Worm (Caenorhabditis elegans) whole organism, L1 larva: ENCODE measurements around the gene ecps-2.

Experiments used
- F16B12.6 ChIP-seq: fragments of 150-350 bp; optimal IDR thresholded peaks from 2 replicates; lab custom pipeline; 2014; ENCODE audit warnings: missing biosample characterization, missing genetic modification characterization
- aly-2 ChIP-seq: fragments of 150-350 bp; optimal IDR thresholded peaks from 2 replicates; lab custom pipeline; 2014; ENCODE audit warnings: missing biosample characterization, missing genetic modification characterization
- ama-1 ChIP-seq: fragments of 150-350 bp; optimal IDR thresholded peaks from 2 replicates; lab custom pipeline; 2014
- blmp-1 ChIP-seq: fragments of 150-350 bp; optimal IDR thresholded peaks from 2 replicates; lab custom pipeline; 2014; ENCODE audit warnings: missing biosample characterization, missing genetic modification characterization
- ceh-63 ChIP-seq: fragments of 200-800 bp; sonication (Bioruptor generic); optimal IDR thresholded peaks from 2 replicates; lab custom pipeline; 2018; ENCODE audit warnings: mild to moderate bottlenecking, missing genetic modification characterization, missing compliant biosample characterization
- ceh-82 ChIP-seq, 3 experiments: fragments of 150-350 bp in 1 of 3; sonication (generic microtip) in 2 of 3; optimal IDR thresholded peaks; 2 replicates each; lab custom pipeline; 2014 to 2017; ENCODE audit warnings: missing biosample characterization in 3 of 3, missing genetic modification characterization in 3 of 3
- dpl-1 ChIP-seq, 3 experiments: fragments of 150-350 bp in 2 of 3; sonication (generic microtip) in 1 of 3; optimal IDR thresholded peaks; 2 replicates each; lab custom pipeline; 2014 to 2017; ENCODE audit warnings: missing biosample characterization in 3 of 3, missing genetic modification characterization in 3 of 3, missing genetic modification reagents in 3 of 3
- dsc-1 ChIP-seq: sonication (generic microtip); optimal IDR thresholded peaks from 2 replicates; lab custom pipeline; 2016; ENCODE audit warnings: mild to moderate bottlenecking, missing genetic modification characterization, missing compliant biosample characterization
- efl-3 ChIP-seq: fragments of 200-800 bp; sonication (Bioruptor generic); optimal IDR thresholded peaks from 2 replicates; lab custom pipeline; 2018; ENCODE audit warnings: mild to moderate bottlenecking, missing genetic modification characterization, missing compliant biosample characterization
- egl-13 ChIP-seq: sonication (generic microtip); optimal IDR thresholded peaks from 2 replicates; lab custom pipeline; 2016; ENCODE audit warnings: missing genotype, missing genetic modification reagents, missing genetic modification characterization, missing compliant biosample characterization
- egl-27 ChIP-seq, 2 experiments: fragments of 150-350 bp in 1 of 2; sonication (generic microtip); optimal IDR thresholded peaks; 3 replicates each; lab custom pipeline; 2017 to 2018; ENCODE audit warnings: missing biosample characterization in 2 of 2, missing genetic modification characterization in 2 of 2, missing genetic modification reagents in 2 of 2
- elt-2 ChIP-seq: sonication (generic microtip); optimal IDR thresholded peaks from 2 replicates; lab custom pipeline; 2016; ENCODE audit warnings: missing genetic modification characterization, mild to moderate bottlenecking, inconsistent platforms, missing compliant biosample characterization, missing genetic modification reagents
- elt-3 ChIP-seq, 6 experiments: fragments of 150-350 bp in 1 of 6; sonication (generic microtip); optimal IDR thresholded peaks; 2 replicates each; lab custom pipeline; 2017 to 2018; ENCODE audit warnings: missing biosample characterization in 6 of 6, missing genetic modification characterization in 6 of 6, inconsistent platforms in 1 of 6
- ets-5 ChIP-seq: fragments of 200-800 bp; sonication (Bioruptor generic); IDR thresholded peaks from 2 replicates; pipeline ENCODE4 v1.3.6; 2022; ENCODE audit warnings: missing genetic modification characterization, missing compliant biosample characterization
- fkh-8 ChIP-seq: sonication (generic microtip); optimal IDR thresholded peaks from 2 replicates; lab custom pipeline; 2016; ENCODE audit warnings: mild to moderate bottlenecking, missing genetic modification characterization, missing compliant biosample characterization
- hlh-17 ChIP-seq: fragments of 200-800 bp; sonication (Bioruptor generic); optimal IDR thresholded peaks from 2 replicates; lab custom pipeline; 2018; ENCODE audit warnings: missing genetic modification characterization, mild to moderate bottlenecking, missing compliant biosample characterization, moderate library complexity, borderline replicate concordance
- lin-14 ChIP-seq: fragments of 200-800 bp; sonication (Bioruptor generic); optimal IDR thresholded peaks from 2 replicates; lab custom pipeline; 2018; ENCODE audit warnings: mild to moderate bottlenecking, missing genetic modification characterization, moderate library complexity, missing compliant biosample characterization
- lin-15B ChIP-seq: fragments of 150-350 bp; sonication (generic microtip); optimal IDR thresholded peaks from 3 replicates; lab custom pipeline; 2014; ENCODE audit warnings: missing biosample characterization, missing genetic modification characterization
- lin-35 ChIP-seq, 2 experiments: fragments of 150-350 bp; optimal IDR thresholded peaks; 2 replicates each; lab custom pipeline; 2014; ENCODE audit warnings: missing biosample characterization in 2 of 2, missing genetic modification characterization in 2 of 2, missing genetic modification reagents in 2 of 2
- lin-39 ChIP-seq: fragments of 150-350 bp; optimal IDR thresholded peaks from 2 replicates; lab custom pipeline; 2014; ENCODE audit warnings: missing biosample characterization, missing genetic modification reagents, missing genetic modification characterization
- mab-9 ChIP-seq: fragments of 200-800 bp; sonication (Bioruptor generic); IDR thresholded peaks from 2 replicates; pipeline ENCODE4 v1.3.6; 2022; ENCODE audit warnings: missing genetic modification reagents, missing genetic modification characterization, missing compliant biosample characterization
- mdl-1 ChIP-seq, 2 experiments: fragments of 150-350 bp; optimal IDR thresholded peaks; 2 replicates each; lab custom pipeline; 2014 to 2017; ENCODE audit warnings: missing biosample characterization in 2 of 2, missing genetic modification characterization in 2 of 2, inconsistent platforms in 1 of 2
- mef-2 ChIP-seq: fragments of 150-350 bp; optimal IDR thresholded peaks from 2 replicates; lab custom pipeline; 2014; ENCODE audit warnings: missing biosample characterization, missing genetic modification characterization
- nhr-11 ChIP-seq: fragments of 150-350 bp; optimal IDR thresholded peaks from 2 replicates; lab custom pipeline; 2014; ENCODE audit warnings: missing biosample characterization, missing genetic modification characterization
- nhr-12 ChIP-seq: sonication (generic microtip); optimal IDR thresholded peaks from 2 replicates; lab custom pipeline; 2017; ENCODE audit warnings: missing biosample characterization, missing genetic modification characterization
- nhr-20 ChIP-seq: sonication (generic microtip); optimal IDR thresholded peaks from 2 replicates; lab custom pipeline; 2016; ENCODE audit warnings: mild to moderate bottlenecking, missing genetic modification characterization, missing compliant biosample characterization
- nhr-237 ChIP-seq: fragments of 150-350 bp; optimal IDR thresholded peaks from 2 replicates; lab custom pipeline; 2014; ENCODE audit warnings: missing biosample characterization, missing genetic modification characterization
- nhr-47 ChIP-seq: sonication (generic microtip); optimal IDR thresholded peaks from 2 replicates; lab custom pipeline; 2016; ENCODE audit warnings: mild to moderate bottlenecking, missing genetic modification characterization, moderate library complexity, missing compliant biosample characterization
- nhr-71 ChIP-seq: sonication (generic microtip); optimal IDR thresholded peaks from 2 replicates; lab custom pipeline; 2016; ENCODE audit warnings: mild to moderate bottlenecking, missing genetic modification characterization, moderate library complexity, missing compliant biosample characterization
- nhr-76 ChIP-seq: sonication (generic microtip); optimal IDR thresholded peaks from 2 replicates; lab custom pipeline; 2017; ENCODE audit warnings: missing biosample characterization, missing genetic modification characterization
- nhr-77 ChIP-seq: fragments of 150-350 bp; optimal IDR thresholded peaks from 2 replicates; lab custom pipeline; 2014; ENCODE audit warnings: missing biosample characterization, missing genetic modification characterization
- nhr-84 ChIP-seq: sonication (generic microtip); optimal IDR thresholded peaks from 2 replicates; lab custom pipeline; 2017; ENCODE audit warnings: missing biosample characterization, missing genetic modification characterization
- nhr-90 ChIP-seq: sonication (generic microtip); optimal IDR thresholded peaks from 2 replicates; lab custom pipeline; 2016; ENCODE audit warnings: mild to moderate bottlenecking, missing genetic modification characterization, missing compliant biosample characterization; ENCODE audit not compliant: poor library complexity
- pag-3 ChIP-seq: sonication (generic microtip); optimal IDR thresholded peaks from 2 replicates; lab custom pipeline; 2017; ENCODE audit warnings: missing genetic modification characterization, mild to moderate bottlenecking, missing compliant biosample characterization, antibody characterized with exemption, borderline replicate concordance; ENCODE audit not compliant: insufficient read depth
- pax-3 ChIP-seq: fragments of 200-800 bp; sonication (Bioruptor generic); optimal IDR thresholded peaks from 2 replicates; lab custom pipeline; 2018; ENCODE audit warnings: mild to moderate bottlenecking, missing genetic modification characterization, moderate library complexity, missing compliant biosample characterization
- rnt-1 ChIP-seq: sonication (generic microtip); optimal IDR thresholded peaks from 2 replicates; lab custom pipeline; 2016; ENCODE audit warnings: mild to moderate bottlenecking, missing genetic modification characterization, moderate library complexity, missing compliant biosample characterization
- snpc-4 ChIP-seq: fragments of 150-350 bp; optimal IDR thresholded peaks from 2 replicates; lab custom pipeline; 2014; ENCODE audit warnings: missing biosample characterization, missing genetic modification characterization
- snu-23 ChIP-seq: sonication (generic microtip); optimal IDR thresholded peaks from 2 replicates; lab custom pipeline; 2016; ENCODE audit warnings: missing genetic modification characterization, missing compliant biosample characterization
- sox-4 ChIP-seq: sonication (generic microtip); optimal IDR thresholded peaks from 2 replicates; lab custom pipeline; 2016; ENCODE audit warnings: missing genetic modification characterization, missing compliant biosample characterization
- sup-37 ChIP-seq: fragments of 200-800 bp; sonication (Bioruptor generic); optimal IDR thresholded peaks from 2 replicates; lab custom pipeline; 2018; ENCODE audit warnings: mild to moderate bottlenecking, missing genetic modification characterization, missing compliant biosample characterization
- swsn-7 ChIP-seq: sonication (generic microtip); optimal IDR thresholded peaks from 2 replicates; lab custom pipeline; 2016; ENCODE audit warnings: missing genetic modification characterization, missing compliant biosample characterization
- tbx-2 ChIP-seq: sonication (generic microtip); optimal IDR thresholded peaks from 2 replicates; lab custom pipeline; 2016; ENCODE audit warnings: missing genetic modification characterization, missing compliant biosample characterization
- unc-30 ChIP-seq: sonication (generic microtip); optimal IDR thresholded peaks from 2 replicates; lab custom pipeline; 2017; ENCODE audit warnings: missing biosample characterization, missing genetic modification characterization
- unc-98 ChIP-seq: fragments of 200-800 bp; sonication (Bioruptor generic); IDR thresholded peaks from 2 replicates; pipeline ENCODE4 v1.3.6; 2022; ENCODE audit warnings: missing genetic modification characterization, missing compliant biosample characterization
- vab-15 ChIP-seq: sonication (generic microtip); optimal IDR thresholded peaks from 2 replicates; lab custom pipeline; 2017; ENCODE audit warnings: missing genotype, mild to moderate bottlenecking, missing genetic modification characterization, missing compliant biosample characterization
- xbp-1 ChIP-seq: sonication (generic microtip); optimal IDR thresholded peaks from 2 replicates; lab custom pipeline; 2016; ENCODE audit warnings: missing genetic modification characterization, missing compliant biosample characterization
- ztf-11 ChIP-seq, 2 experiments: sonication (generic microtip); optimal IDR thresholded peaks; 2 replicates each; lab custom pipeline; 2016 to 2017; ENCODE audit warnings: missing genetic modification characterization in 2 of 2, missing biosample characterization in 1 of 2, missing compliant biosample characterization in 1 of 2
- ztf-4 ChIP-seq: fragments of 150-350 bp; optimal IDR thresholded peaks from 2 replicates; lab custom pipeline; 2014; ENCODE audit warnings: missing biosample characterization, missing genetic modification characterization

ecps-2 gene

ce11 chrIII:10398919-10399318 lies 44.0 kb upstream of the ecps-2 start (continued):
- TF ChIP-seq nhr-20 (tag; lab: Kevin White, UChicago) (no peak), nhr-90 (tag; lab: Kevin White, UChicago) (no peak), lin-14 (GFP tag; lab: Kevin White, UChicago) (peak; percentile 79), sup-37 (GFP tag; lab: Kevin White, UChicago) (no peak), tbx-2 (tag; lab: Kevin White, UChicago) (no peak), ets-5 (no peak), mdl-1 (tag; optimal IDR thresholded peaks at IDR 0.05; lab: Kevin White, UChicago) (no peak), nhr-11 (no peak), ceh-63 (no peak), elt-3 (tag; optimal IDR thresholded peaks at IDR 0.05; lab: Kevin White, UChicago) (no peak), lin-35 (GFP tag; optimal IDR thresholded peaks at IDR 0.05; lab: Kevin White, UChicago) (peak in 1 of 2 experiments; percentile 34), nhr-84 (tag; lab: Kevin White, UChicago) (no peak), pag-3 (tag; lab: Kevin White, UChicago) (no peak), unc-98 (GFP tag; lab: Robert Waterston, UW) (no peak), blmp-1 (tag; lab: Kevin White, UChicago) (no peak), nhr-71 (tag; lab: Kevin White, UChicago) (peak; percentile 35), aly-2 (tag; lab: Kevin White, UChicago) (no peak), nhr-77 (no peak), hlh-17 (GFP tag; lab: Kevin White, UChicago) (no peak), rnt-1 (tag; lab: Kevin White, UChicago) (no peak), efl-3 (GFP tag; lab: Kevin White, UChicago) (no peak), mab-9 (GFP tag; lab: Robert Waterston, UW) (no peak), lin-15B (no peak), sox-4 (no peak), F16B12.6 (no peak), ztf-11 (tag; optimal IDR thresholded peaks at IDR 0.05; lab: Kevin White, UChicago) (no peak), snpc-4 (tag; lab: Kevin White, UChicago) (no peak), ceh-82 (tag; optimal IDR thresholded peaks at IDR 0.05; lab: Kevin White, UChicago) (peak in 2 of 3 experiments; percentile 15 to 64), nhr-76 (tag; lab: Kevin White, UChicago) (no peak), unc-30 (tag; lab: Kevin White, UChicago) (no peak), vab-15 (no peak), lin-39 (tag; lab: Kevin White, UChicago) (no peak), egl-27 (tag; optimal IDR thresholded peaks at IDR 0.05; lab: Kevin White, UChicago) (no peak), xbp-1 (no peak), egl-13 (tag; lab: Kevin White, UChicago) (no peak), nhr-237 (tag; lab: Kevin White, UChicago) (no peak), mef-2 (tag; lab: Kevin White, UChicago) (no peak), ama-1 (lab: Kevin White, UChicago) (no peak), pax-3 (no peak), snu-23 (GFP tag; lab: Kevin White, UChicago) (peak; percentile 24), elt-2 (tag; lab: Kevin White, UChicago) (no peak), dpl-1 (GFP tag; optimal IDR thresholded peaks at IDR 0.05; lab: Kevin White, UChicago) (peak in 1 of 3 experiments; percentile 49), swsn-7 (tag; lab: Kevin White, UChicago) (no peak), nhr-12 (tag; lab: Kevin White, UChicago) (no peak), nhr-47 (peak; percentile 33), fkh-8 (tag; lab: Kevin White, UChicago) (peak; percentile 18), dsc-1 (tag; lab: Kevin White, UChicago) (no peak), ztf-4 (no peak)
